Worm (Caenorhabditis elegans) whole organism, L1 larva: ENCODE data around the gene ecps-1.

Experiments
- F16B12.6 ChIP-seq: fragments of 150-350 bp; optimal IDR thresholded peaks from 2 replicates; lab custom pipeline; 2014; ENCODE audit warnings: missing biosample characterization, missing genetic modification characterization
- aly-2 ChIP-seq: fragments of 150-350 bp; optimal IDR thresholded peaks from 2 replicates; lab custom pipeline; 2014; ENCODE audit warnings: missing biosample characterization, missing genetic modification characterization
- ama-1 ChIP-seq: fragments of 150-350 bp; optimal IDR thresholded peaks from 2 replicates; lab custom pipeline; 2014
- blmp-1 ChIP-seq: fragments of 150-350 bp; optimal IDR thresholded peaks from 2 replicates; lab custom pipeline; 2014; ENCODE audit warnings: missing biosample characterization, missing genetic modification characterization
- ceh-63 ChIP-seq: fragments of 200-800 bp; sonication (Bioruptor generic); optimal IDR thresholded peaks from 2 replicates; lab custom pipeline; 2018; ENCODE audit warnings: mild to moderate bottlenecking, missing genetic modification characterization, missing compliant biosample characterization
- ceh-8 ChIP-seq: fragments of 200-800 bp; sonication (Bioruptor generic); optimal IDR thresholded peaks from 2 replicates; lab custom pipeline; 2018; ENCODE audit warnings: mild to moderate bottlenecking, missing genetic modification characterization, moderate library complexity, missing compliant biosample characterization
- ceh-82 ChIP-seq, 3 experiments: fragments of 150-350 bp in 1 of 3; sonication (generic microtip) in 2 of 3; optimal IDR thresholded peaks; 2 replicates each; lab custom pipeline; 2014 to 2017; ENCODE audit warnings: missing biosample characterization in 3 of 3, missing genetic modification characterization in 3 of 3
- ceh-88 ChIP-seq: fragments of 200-800 bp; sonication (Bioruptor generic); IDR thresholded peaks from 2 replicates; pipeline ENCODE4 v1.3.6; 2022; ENCODE audit warnings: missing genetic modification characterization, missing compliant biosample characterization
- efl-1 ChIP-seq, 4 experiments: fragments of 150-350 bp; optimal IDR thresholded peaks in 3 of 4; peaks in 1 of 4; 1 replicate in 1 of 4; 2 replicates in 3 of 4; lab custom pipeline; 2014; ENCODE audit warnings: missing biosample characterization in 2 of 4, missing genetic modification characterization in 2 of 4, missing genetic modification reagents in 2 of 4
- efl-3 ChIP-seq: fragments of 200-800 bp; sonication (Bioruptor generic); optimal IDR thresholded peaks from 2 replicates; lab custom pipeline; 2018; ENCODE audit warnings: mild to moderate bottlenecking, missing genetic modification characterization, missing compliant biosample characterization
- egl-13 ChIP-seq: sonication (generic microtip); optimal IDR thresholded peaks from 2 replicates; lab custom pipeline; 2016; ENCODE audit warnings: missing genotype, missing genetic modification reagents, missing genetic modification characterization, missing compliant biosample characterization
- ets-5 ChIP-seq: fragments of 200-800 bp; sonication (Bioruptor generic); IDR thresholded peaks from 2 replicates; pipeline ENCODE4 v1.3.6; 2022; ENCODE audit warnings: missing genetic modification characterization, missing compliant biosample characterization
- fos-1 ChIP-seq: fragments of 150-350 bp; optimal IDR thresholded peaks from 2 replicates; lab custom pipeline; 2014; ENCODE audit warnings: missing biosample characterization, missing genetic modification characterization
- hlh-4 ChIP-seq: sonication (generic microtip); optimal IDR thresholded peaks from 2 replicates; lab custom pipeline; 2016; ENCODE audit warnings: mild to moderate bottlenecking, missing genetic modification characterization, missing compliant biosample characterization
- jun-1 ChIP-seq: fragments of 150-350 bp; optimal IDR thresholded peaks from 2 replicates; lab custom pipeline; 2014; ENCODE audit warnings: missing biosample characterization, missing genetic modification reagents, missing genetic modification characterization
- lin-39 ChIP-seq: fragments of 150-350 bp; optimal IDR thresholded peaks from 2 replicates; lab custom pipeline; 2014; ENCODE audit warnings: missing biosample characterization, missing genetic modification reagents, missing genetic modification characterization
- nhr-11 ChIP-seq: fragments of 150-350 bp; optimal IDR thresholded peaks from 2 replicates; lab custom pipeline; 2014; ENCODE audit warnings: missing biosample characterization, missing genetic modification characterization
- nhr-237 ChIP-seq: fragments of 150-350 bp; optimal IDR thresholded peaks from 2 replicates; lab custom pipeline; 2014; ENCODE audit warnings: missing biosample characterization, missing genetic modification characterization
- nhr-28 ChIP-seq: fragments of 150-350 bp; optimal IDR thresholded peaks from 2 replicates; lab custom pipeline; 2014; ENCODE audit warnings: missing biosample characterization, missing genetic modification characterization
- nhr-84 ChIP-seq: sonication (generic microtip); optimal IDR thresholded peaks from 2 replicates; lab custom pipeline; 2017; ENCODE audit warnings: missing biosample characterization, missing genetic modification characterization
- nhr-90 ChIP-seq: sonication (generic microtip); optimal IDR thresholded peaks from 2 replicates; lab custom pipeline; 2016; ENCODE audit warnings: mild to moderate bottlenecking, missing genetic modification characterization, missing compliant biosample characterization; ENCODE audit not compliant: poor library complexity
- pag-3 ChIP-seq: sonication (generic microtip); optimal IDR thresholded peaks from 2 replicates; lab custom pipeline; 2017; ENCODE audit warnings: missing genetic modification characterization, mild to moderate bottlenecking, missing compliant biosample characterization, antibody characterized with exemption, borderline replicate concordance; ENCODE audit not compliant: insufficient read depth
- pqm-1 ChIP-seq: sonication (generic microtip); optimal IDR thresholded peaks from 3 replicates; lab custom pipeline; 2017; ENCODE audit warnings: missing biosample characterization, missing genetic modification characterization
- snu-23 ChIP-seq: sonication (generic microtip); optimal IDR thresholded peaks from 2 replicates; lab custom pipeline; 2016; ENCODE audit warnings: missing genetic modification characterization, missing compliant biosample characterization
- sptf-1 ChIP-seq: fragments of 150-350 bp; optimal IDR thresholded peaks from 2 replicates; lab custom pipeline; 2014; ENCODE audit warnings: missing biosample characterization, missing genetic modification characterization
- sup-37 ChIP-seq: fragments of 200-800 bp; sonication (Bioruptor generic); optimal IDR thresholded peaks from 2 replicates; lab custom pipeline; 2018; ENCODE audit warnings: mild to moderate bottlenecking, missing genetic modification characterization, missing compliant biosample characterization
- swsn-7 ChIP-seq: sonication (generic microtip); optimal IDR thresholded peaks from 2 replicates; lab custom pipeline; 2016; ENCODE audit warnings: missing genetic modification characterization, missing compliant biosample characterization
- unc-130 ChIP-seq: fragments of 150-350 bp; optimal IDR thresholded peaks from 2 replicates; lab custom pipeline; 2017; ENCODE audit warnings: missing biosample characterization, missing genetic modification characterization, inconsistent platforms
- unc-30 ChIP-seq: sonication (generic microtip); optimal IDR thresholded peaks from 2 replicates; lab custom pipeline; 2017; ENCODE audit warnings: missing biosample characterization, missing genetic modification characterization
- unc-86 ChIP-seq: sonication (generic microtip); optimal IDR thresholded peaks from 2 replicates; lab custom pipeline; 2016; ENCODE audit warnings: missing genetic modification characterization, missing compliant biosample characterization
- vab-15 ChIP-seq: sonication (generic microtip); optimal IDR thresholded peaks from 2 replicates; lab custom pipeline; 2017; ENCODE audit warnings: missing genotype, mild to moderate bottlenecking, missing genetic modification characterization, missing compliant biosample characterization
- xbp-1 ChIP-seq: sonication (generic microtip); optimal IDR thresholded peaks from 2 replicates; lab custom pipeline; 2016; ENCODE audit warnings: missing genetic modification characterization, missing compliant biosample characterization
- zip-4 ChIP-seq: fragments of 200-800 bp; sonication (Bioruptor generic); optimal IDR thresholded peaks from 2 replicates; lab custom pipeline; 2018; ENCODE audit warnings: mild to moderate bottlenecking, missing genetic modification characterization, moderate library complexity, missing compliant biosample characterization
- ztf-11 ChIP-seq, 2 experiments: sonication (generic microtip); optimal IDR thresholded peaks; 2 replicates each; lab custom pipeline; 2016 to 2017; ENCODE audit warnings: missing genetic modification characterization in 2 of 2, missing biosample characterization in 1 of 2, missing compliant biosample characterization in 1 of 2

ecps-1 gene

DNA sequence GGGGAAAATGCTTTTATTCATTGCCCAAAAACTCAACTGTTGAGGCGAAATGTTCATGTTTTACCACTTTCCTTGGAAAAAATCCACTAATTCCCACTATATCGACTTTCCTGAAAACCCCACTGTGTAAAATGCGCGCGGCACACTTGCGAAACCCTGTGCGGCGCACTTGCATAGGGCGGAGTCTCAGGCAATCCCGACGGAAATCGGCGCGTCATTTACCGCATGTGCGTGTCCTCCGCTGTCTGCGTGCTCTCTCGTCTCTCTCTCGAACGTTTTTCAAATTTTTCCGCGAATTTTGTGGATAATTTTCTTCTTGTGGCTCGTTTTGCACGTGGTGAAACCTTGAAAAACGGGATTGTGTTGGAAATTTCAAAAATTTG lies 804 bp upstream of the ecps-1 start, which contains the start of gene atx-2 (continued):
- TF ChIP-seq ceh-88 (GFP tag; lab: Robert Waterston, UW) (peak; percentile 6; the same call in 1 of the 2 replicates), hlh-4 (tag; lab: Kevin White, UChicago) (no peak), snu-23 (GFP tag; lab: Kevin White, UChicago) (peak; percentile 81), zip-4 (GFP tag; lab: Kevin White, UChicago) (peak; percentile 46)

DNA sequence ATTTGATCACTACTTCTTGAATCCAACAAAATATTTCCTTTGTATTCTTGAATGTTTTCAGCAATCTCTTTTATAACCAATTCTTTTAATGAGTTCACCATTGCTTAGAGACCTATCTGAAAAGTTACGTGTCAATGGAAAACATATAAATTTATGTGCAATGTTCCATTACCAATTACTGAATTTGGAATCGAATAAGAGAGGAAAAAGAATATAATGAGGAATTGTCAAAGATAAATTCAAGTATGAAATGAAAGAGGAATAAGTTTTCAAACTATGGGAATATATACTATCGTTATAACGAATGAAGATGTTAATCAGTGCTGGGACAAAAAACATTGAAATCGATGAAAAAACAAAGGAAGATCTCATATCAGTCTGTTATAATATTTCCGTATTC lies 9.3 kb downstream of the ecps-1 start, which contains the start of gene H04D03.4:
TSS of gene H04D03.4 (minus strand) at position 101 of the 400 bp plus-strand sequence.
- TF ChIP-seq sup-37 (GFP tag; lab: Kevin White, UChicago) (no peak), pqm-1 (tag; lab: Kevin White, UChicago) (no peak), blmp-1 (tag; lab: Kevin White, UChicago) (no peak), fos-1 (tag; lab: Kevin White, UChicago) (no peak), nhr-28 (no peak), zip-4 (GFP tag; lab: Kevin White, UChicago) (no peak), nhr-84 (tag; lab: Kevin White, UChicago) (no peak), swsn-7 (tag; lab: Kevin White, UChicago) (no peak), sptf-1 (no peak), egl-13 (tag; lab: Kevin White, UChicago) (no peak), unc-130 (tag; lab: Kevin White, UChicago) (no peak), lin-39 (tag; lab: Kevin White, UChicago) (no peak)

DNA sequence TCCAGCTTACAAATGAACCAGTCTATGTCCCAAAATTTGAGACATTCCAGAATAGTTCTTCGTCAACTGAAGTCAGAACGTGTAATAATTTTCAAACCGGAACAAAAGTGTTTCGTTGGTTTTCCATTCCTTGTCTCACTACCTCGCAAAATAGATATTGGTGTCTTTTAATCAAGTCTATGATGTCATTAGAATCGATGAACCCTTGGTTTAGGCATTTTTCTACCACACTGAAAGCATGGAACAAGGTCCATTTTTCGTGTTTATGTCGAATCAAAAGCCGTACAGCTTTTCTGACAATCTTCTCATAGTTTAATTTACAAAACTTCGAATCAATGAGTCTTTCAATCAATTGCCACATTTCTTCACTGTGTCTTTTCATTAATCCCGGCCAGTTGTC lies 13.6 kb downstream of the ecps-1 start, which contains the start of gene H04D03.7:
TSS of gene H04D03.7 (minus strand) at position 101 of the 400 bp plus-strand sequence.
- no peak for TF ChIP-seq snu-23 (GFP tag; lab: Kevin White, UChicago)
- no peak for TF ChIP-seq egl-13 (tag; lab: Kevin White, UChicago)
- TF ChIP-seq efl-3 (GFP tag; lab: Kevin White, UChicago) = no peak
- TF ChIP-seq unc-30 (tag; lab: Kevin White, UChicago) = no peak
- TF ChIP-seq blmp-1 (tag; lab: Kevin White, UChicago) = no peak
- no peak for TF ChIP-seq xbp-1 (tag; lab: Kevin White, UChicago)
- TF ChIP-seq nhr-90 (tag; lab: Kevin White, UChicago) = no peak
- TF ChIP-seq efl-1 (optimal IDR thresholded peaks at IDR 0.05; lab: Kevin White, UChicago) = no peak
- TF ChIP-seq efl-1 (GFP tag; optimal IDR thresholded peaks at IDR 0.05 in 1 of 2; lab: Kevin White, UChicago) = no peak
- no peak for TF ChIP-seq ceh-82 (tag; optimal IDR thresholded peaks at IDR 0.05; lab: Kevin White, UChicago)
- no peak for TF ChIP-seq ztf-11 (tag; optimal IDR thresholded peaks at IDR 0.05; lab: Kevin White, UChicago)
- TF ChIP-seq nhr-84 (tag; lab: Kevin White, UChicago) = no peak

- TF ChIP-seq ets-5 (GFP tag; lab: Robert Waterston, UW) (no peak), nhr-11 (tag; lab: Kevin White, UChicago) (no peak), ceh-8 (no peak), hlh-4 (tag; lab: Kevin White, UChicago) (no peak), fos-1 (tag; lab: Kevin White, UChicago) (no peak), unc-30 (tag; lab: Kevin White, UChicago) (no peak), jun-1 (no peak), F16B12.6 (tag; lab: Kevin White, UChicago) (no peak), nhr-237 (tag; lab: Kevin White, UChicago) (no peak), ceh-63 (GFP tag; lab: Kevin White, UChicago) (no peak), snu-23 (GFP tag; lab: Kevin White, UChicago) (no peak), aly-2 (tag; lab: Kevin White, UChicago) (no peak), efl-3 (GFP tag; lab: Kevin White, UChicago) (no peak), vab-15 (tag; lab: Kevin White, UChicago) (no peak), ama-1 (lab: Kevin White, UChicago) (no peak), unc-86 (tag; lab: Kevin White, UChicago) (no peak), pag-3 (no peak)
Observed at ce11 chrIII:10442355-10443140, 17.8 kb downstream of the ecps-1 start, which contains the start of the genes H04D03.2 and ecps-2. Gene H04D03.2 (minus strand): TSS chrIII:10442405. Gene ecps-2 (plus strand): TSS chrIII:10443090.
